Fruit fly (Drosophila melanogaster) whole organism: Measurements from ENCODE around the gene CG7766.

Source experiments
- Dll ChIP-seq: fragments of >200 bp; optimal IDR thresholded peaks from 2 replicates; lab custom pipeline; 2017
- EcR ChIP-seq, 2 experiments: fragments of >200 bp; optimal IDR thresholded peaks; 2 replicates each; lab custom pipeline; 2017; ENCODE audit warnings: missing biosample characterization in 2 of 2, missing genetic modification characterization in 2 of 2, missing genetic modification reagents in 2 of 2
- pan ChIP-seq: fragments of >200 bp; optimal IDR thresholded peaks from 2 replicates; lab custom pipeline; 2017
- usp ChIP-seq: fragments of >200 bp; optimal IDR thresholded peaks from 2 replicates; lab custom pipeline; 2017; ENCODE audit warnings: missing biosample characterization, missing genetic modification characterization, mixed read lengths

DNA sequence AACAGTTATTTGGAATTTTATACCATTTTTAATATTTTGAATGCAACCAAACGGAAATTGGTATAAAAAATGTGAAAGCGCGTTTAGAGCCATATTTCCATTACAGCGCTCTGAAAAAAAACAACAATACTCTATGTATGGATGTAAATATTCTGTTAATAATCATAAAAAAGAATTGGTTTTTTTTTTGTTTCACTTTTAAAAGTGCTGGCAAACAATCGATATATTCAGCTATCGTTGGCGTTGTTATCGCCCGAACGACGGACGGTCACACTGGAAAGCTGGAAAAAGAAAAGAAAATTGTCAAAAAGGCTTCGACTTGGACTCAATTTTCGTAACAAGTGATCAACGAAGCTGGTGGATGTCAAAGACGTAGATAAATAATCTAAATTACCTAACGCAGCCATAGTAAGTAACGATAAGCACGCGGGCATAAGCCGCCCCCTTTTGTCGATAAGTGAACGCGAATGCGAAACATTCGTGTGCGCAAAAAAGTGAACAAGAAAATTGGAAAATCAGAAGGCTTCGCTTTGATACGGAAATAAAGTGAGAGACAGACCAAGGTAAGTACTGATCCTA lies 38.8 kb upstream of the CG7766 start, which contains the start of gene CG7065:
- TF ChIP-seq EcR (GFP tag; optimal IDR thresholded peaks at IDR 0.05; lab: Kevin White, UChicago): no peak
- TF ChIP-seq usp: no peak
- TF ChIP-seq Dll: no peak
- no peak for TF ChIP-seq pan (lab: Kevin White, UChicago)
